Fruit fly (Drosophila melanogaster) S2 (cell line): ENCODE measurements around the gene CG10996.

Experiments
- CG8478 ChIP-seq: fragments of >200 bp; optimal IDR thresholded peaks from 2 replicates; lab custom pipeline; 2018
- CTCF ChIP-seq, 2 experiments: fragments of >200 bp; optimal IDR thresholded peaks; 2 replicates each; lab custom pipeline; 2018

CG10996 gene

DNA sequence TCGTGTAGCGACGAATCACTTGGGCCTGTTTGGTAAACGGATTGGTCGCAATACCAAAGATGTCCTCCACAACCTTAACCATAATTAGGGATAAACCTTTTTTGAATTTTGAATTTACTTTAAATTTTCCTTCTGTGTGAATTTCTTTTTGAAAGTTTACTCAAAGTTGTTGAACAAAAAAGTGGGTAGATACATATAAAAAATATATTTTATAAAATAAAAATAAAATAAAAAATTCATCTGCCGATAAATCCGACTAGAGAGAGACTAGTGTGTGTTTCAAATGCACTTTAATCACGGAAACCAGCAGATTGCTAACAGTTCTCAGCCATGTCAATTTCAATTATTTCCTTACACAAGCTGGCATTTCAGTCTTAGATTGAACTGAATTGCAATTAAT, at the start of gene CG10996:
TSS of gene CG10996 (minus strand) at position 101 of the 400 bp plus-strand sequence.
- TF ChIP-seq CTCF (optimal IDR thresholded peaks at IDR 0.05; lab: Kevin White, UChicago) (no peak), CG8478 (lab: Kevin White, UChicago) (no peak)

DNA sequence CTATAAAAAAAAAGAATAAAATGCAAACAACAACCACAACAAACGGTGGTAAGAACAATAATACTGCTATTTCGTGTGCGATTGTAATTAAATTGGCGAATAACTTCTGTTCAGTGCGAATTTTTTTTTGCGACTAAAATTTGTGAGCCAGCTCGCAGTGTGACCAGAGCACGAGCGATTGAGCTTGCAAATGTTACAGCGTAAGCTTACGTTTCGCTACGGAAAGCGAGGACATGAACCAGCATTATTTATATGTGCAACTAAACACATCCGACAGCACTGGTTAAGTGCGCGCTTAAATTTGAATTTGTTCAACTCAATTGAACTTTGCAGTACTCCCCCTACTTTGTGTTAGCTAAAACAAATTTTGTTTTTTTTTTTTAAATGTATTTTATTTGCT, 48.3 kb upstream of the CG10996 start, which contains the start of gene AMPdeam:
TSS of gene AMPdeam (minus strand) at position 139 of the 400 bp plus-strand sequence.
- TF ChIP-seq CG8478 (lab: Kevin White, UChicago) (no peak), CTCF (optimal IDR thresholded peaks at IDR 0.05; lab: Kevin White, UChicago) (peak in 1 of 2 experiments; percentile 25)

DNA sequence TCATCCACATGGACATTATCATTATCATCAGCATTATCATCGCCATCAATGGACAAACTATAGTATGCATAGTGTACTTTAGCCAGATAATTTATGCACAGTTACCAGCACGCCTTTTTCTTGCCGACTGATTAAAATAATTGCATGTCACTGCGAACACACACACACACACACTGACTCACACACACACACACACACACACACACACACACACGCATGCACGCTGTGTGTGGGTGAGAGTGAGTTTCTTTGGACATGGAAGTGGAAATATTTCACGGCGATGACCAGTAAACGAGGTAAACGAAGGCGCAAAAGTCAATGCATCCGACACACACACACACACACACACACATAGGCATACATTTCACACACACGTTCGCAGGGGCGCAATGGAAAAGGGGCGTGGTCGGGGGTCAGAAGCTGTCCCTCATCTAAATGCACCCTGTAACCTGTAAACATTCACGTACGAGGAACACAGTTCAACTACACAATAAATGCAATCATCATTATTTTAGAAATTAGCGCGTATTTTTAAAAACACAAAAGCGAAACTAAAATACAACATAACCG, 47.0 kb upstream of the CG10996 start:
- TF ChIP-seq CG8478 (lab: Kevin White, UChicago) (no peak), CTCF (optimal IDR thresholded peaks at IDR 0.05; lab: Kevin White, UChicago) (no peak)

DNA sequence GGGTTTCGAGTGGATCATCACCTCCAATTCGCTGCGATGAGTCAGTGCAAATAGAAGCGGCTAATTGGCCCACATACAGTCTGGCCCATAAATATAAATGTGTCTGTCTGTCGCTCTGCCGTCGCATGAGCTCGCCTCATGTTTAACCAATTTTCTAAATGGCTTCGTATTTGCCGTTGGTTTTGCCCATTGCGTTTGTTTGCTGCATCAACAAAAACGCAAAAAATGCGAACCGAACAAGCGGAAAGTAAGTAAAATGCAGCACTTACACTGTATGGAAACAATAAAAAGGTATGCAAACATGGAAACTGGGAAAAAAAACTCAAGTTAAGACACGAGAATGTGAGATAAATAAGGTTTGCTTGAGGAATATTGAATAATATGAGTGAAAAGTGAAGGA, 46.0 kb upstream of the CG10996 start:
- TF ChIP-seq CTCF (optimal IDR thresholded peaks at IDR 0.05; lab: Kevin White, UChicago) = no peak
- no peak for TF ChIP-seq CG8478 (lab: Kevin White, UChicago)

DNA sequence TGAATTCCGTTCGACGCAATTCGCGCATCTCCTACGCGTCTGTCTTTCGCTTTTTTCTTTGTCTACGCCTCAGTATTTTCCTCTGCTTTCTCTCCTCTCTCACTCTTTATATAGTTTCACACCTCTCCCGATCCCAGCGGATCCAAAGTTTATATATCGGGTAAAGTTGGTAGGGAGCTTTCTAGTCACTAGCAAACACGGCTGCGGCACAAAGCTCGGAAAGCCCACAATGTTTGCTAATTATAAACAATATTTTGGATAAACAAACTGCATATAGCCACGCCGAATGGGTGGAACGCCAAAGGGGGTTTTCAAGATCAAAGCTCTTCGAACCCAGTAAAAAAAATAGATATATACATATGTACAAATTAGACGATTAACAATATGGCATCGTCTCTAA, 42.6 kb upstream of the CG10996 start:
- TF ChIP-seq CG8478 (lab: Kevin White, UChicago) (no peak), CTCF (optimal IDR thresholded peaks at IDR 0.05; lab: Kevin White, UChicago) (no peak)

DNA sequence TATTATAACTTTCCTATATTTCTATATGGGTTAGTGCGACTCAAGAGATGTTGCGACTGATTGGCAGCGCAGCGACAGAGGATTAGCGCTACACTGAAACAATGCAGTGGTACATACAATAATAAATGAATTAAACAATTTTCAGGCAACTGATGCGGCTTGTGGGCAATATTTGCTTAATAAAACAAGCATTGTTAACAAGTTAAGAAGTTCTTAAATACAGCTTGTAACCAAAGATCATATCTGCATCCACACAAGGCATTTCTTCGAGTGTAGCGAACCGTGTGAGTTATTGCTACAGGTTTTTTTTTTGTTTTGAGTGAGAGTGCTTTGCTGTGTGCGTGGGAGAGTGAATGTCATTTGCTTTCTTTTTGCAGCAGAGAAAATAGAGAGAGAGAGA, 41.5 kb upstream of the CG10996 start:
- no peak for TF ChIP-seq CTCF (optimal IDR thresholded peaks at IDR 0.05; lab: Kevin White, UChicago)
- TF ChIP-seq CG8478 (lab: Kevin White, UChicago) = no peak

DNA sequence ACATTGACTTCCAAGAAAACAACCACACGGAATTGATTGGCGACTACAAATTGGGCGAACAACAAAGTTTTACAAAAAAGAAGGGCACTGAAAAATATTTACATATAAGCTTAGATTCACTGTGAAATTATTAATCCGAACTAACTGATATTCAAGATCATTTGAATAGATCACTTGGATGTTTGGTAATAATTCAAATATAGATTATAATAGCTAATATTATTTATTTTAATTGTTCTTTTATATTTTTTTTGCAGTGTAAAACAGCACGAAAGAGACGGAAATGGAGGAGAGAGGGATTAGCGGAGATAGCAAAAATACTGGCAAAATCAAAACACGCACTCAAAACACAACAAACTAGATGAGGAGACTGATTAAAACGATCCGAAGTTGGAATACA, 40.8 kb upstream of the CG10996 start:
- TF ChIP-seq CTCF (optimal IDR thresholded peaks at IDR 0.05; lab: Kevin White, UChicago) (no peak), CG8478 (lab: Kevin White, UChicago) (no peak)

DNA sequence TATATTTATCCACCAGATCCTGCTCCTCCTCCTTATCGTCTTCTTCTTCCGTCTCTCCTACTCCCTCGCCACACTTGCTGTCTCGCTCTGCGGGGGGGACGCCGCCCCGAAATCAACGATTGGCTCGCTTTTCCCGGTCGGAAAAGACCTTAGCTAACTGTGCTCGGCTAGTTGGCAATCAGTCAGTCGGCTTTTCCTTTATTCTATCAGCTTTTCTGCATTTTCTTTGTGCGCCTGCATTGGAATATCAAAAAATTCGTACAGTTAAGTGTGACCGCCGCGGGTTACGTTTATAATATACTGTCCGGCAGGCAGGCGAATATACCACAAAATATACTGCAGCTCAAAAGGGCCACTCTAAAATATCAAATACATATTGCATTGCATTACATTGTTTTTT, 32.6 kb upstream of the CG10996 start, which contains the start of gene jub:
TSS of gene jub (minus strand) at position 289 of the 400 bp plus-strand sequence.
- no peak for TF ChIP-seq CG8478 (lab: Kevin White, UChicago)
- TF ChIP-seq CTCF (optimal IDR thresholded peaks at IDR 0.05; lab: Kevin White, UChicago) = no peak

DNA sequence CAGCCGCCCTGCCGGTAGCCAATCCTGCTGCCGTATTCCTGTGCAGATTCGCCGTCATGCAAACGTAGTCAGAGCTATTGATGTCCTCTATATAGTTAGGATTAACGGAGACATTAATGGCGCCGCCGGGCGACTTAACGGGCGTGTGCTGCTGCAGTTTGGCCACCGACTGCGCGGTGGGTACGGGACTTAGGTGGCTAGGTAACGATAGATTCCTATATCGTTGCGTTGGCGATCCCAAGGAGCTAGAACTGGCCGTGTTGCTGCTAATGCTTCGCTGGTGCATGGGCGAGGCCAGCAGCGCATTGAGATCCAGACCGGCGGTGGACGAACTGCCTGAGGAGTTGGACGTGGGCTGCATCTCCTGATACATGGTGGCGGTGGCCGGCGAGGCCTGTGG, 31.4 kb upstream of the CG10996 start:
- no peak for TF ChIP-seq CG8478 (lab: Kevin White, UChicago)
- no peak for TF ChIP-seq CTCF (optimal IDR thresholded peaks at IDR 0.05; lab: Kevin White, UChicago)

DNA sequence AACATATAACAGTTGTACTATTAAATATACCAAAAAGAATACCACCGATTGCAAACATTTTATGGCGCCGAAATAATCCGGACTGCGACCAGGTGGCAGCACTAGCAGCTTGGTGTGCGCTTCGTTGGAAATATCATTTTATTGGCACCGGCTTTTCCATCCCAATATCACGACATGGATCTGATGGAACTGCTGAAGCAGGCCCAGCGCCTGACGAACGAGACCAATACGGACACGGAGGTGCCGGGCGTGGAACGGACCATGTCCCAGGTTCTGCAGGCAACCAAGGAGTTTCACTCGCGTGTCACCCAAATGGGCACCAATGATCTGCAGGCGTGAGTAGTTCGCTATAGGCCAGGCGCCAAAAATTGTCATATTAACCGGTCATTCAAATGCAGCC, 25.3 kb upstream of the CG10996 start, which contains the start of gene Nup93-1:
TSS of gene Nup93-1 (plus strand) at position 74 of the 400 bp plus-strand sequence.
- no peak for TF ChIP-seq CG8478 (lab: Kevin White, UChicago)

DNA sequence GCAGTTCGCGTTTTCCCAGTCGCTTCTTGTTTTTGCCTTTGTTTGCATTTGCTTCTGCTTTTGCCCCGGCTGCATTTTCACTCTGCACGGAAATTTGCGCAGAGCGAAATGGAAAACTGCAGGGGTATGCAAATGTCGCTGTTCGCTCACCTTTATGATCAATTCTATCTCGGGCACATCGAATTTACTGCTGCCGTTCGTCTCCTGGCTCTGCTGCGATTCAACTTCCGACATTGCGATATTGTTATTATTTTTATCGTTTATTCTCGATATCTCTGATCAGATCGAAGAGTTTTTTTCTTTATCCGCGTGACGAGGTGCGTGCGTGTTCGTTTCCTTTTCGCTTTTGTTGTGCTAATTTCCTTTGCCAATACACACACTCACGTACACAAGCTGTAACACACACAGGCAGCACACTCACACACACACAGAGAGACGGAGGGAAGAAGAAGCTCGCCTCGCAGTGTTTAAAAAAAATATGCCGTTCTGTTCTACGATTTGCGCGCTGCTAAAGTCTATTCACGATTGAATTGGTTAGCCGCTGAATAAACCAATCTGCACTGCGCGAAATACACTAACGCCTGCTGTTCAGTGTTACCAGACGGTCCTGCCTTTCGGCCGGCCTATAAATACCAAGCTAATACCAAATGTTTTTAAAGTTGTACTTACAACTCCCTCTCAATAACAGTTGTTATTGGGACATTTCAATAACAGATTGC, 24.5 kb upstream of the CG10996 start, which contains the start of gene Clic:
TSS of gene Clic (minus strand) at position 533 of the 719 bp plus-strand sequence.
- TF ChIP-seq CG8478 (lab: Kevin White, UChicago) (no peak), CTCF (optimal IDR thresholded peaks at IDR 0.05; lab: Kevin White, UChicago) (no peak)

DNA sequence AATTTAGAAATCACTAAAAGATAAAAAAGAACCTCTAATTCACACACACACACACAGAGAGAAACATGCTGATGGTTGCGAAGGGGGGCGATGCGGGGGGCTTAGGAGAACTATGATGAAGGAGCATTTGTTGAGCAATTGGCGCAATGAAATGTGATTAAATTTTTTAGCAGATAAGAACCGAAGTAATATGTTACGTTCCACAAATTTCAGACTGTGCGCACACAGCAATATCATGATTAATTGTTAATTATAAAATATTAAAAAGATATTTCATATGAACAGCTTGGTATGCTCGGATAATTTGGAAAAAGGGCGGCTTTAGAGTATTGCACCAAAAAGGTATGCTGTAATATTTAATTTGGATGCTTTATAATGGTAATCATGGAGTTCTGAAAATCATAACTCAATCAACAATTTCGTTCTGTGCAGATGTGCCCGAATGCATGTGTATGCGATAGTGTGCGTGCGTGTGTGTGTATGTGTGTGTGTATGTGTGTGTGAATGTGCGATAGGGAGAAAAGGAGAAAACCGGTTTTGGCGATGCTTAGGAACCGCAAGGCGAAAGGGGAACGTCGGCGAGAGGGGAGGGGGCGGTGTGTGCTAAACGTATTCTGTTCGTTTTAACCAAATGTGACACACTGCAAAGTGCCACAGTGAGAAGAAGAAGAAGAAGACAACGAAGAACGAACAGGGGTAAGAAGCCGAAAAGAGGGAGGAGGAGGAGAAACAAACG, 23.8 kb upstream of the CG10996 start:
- TF ChIP-seq CG8478 (lab: Kevin White, UChicago) = no peak

DNA sequence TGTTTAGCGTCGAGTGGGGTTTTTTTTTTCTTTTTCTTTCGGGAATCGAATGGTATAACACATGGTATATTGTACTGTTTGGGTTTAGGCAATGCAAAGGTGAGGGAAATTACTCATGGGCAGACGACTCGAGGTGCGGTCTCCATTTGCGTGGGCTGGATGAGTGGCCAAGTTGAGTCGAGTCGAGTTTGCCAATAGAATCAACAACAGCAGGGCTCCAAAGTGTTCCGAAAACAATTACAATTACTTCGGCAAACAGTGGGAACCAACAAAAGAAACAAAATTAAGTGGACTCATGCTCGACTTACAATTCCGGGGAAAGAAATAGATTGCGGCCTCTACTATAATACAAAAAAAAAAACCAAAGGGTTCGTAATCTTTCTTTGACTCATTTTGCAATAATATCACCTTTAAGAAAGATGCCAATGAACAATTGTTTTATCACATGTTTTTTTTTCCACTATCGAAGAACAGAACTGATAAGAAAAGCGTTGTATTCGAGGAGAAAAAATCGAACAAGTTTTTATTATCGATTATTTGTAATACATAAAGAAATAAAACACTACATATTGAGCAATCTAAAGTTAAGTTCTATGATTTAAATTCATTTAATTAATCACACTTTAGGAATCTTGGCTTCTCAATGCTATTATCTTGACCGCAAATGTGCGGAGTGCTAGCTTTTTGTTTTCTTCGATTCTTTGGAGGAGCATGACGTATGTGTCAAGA, 23.0 kb upstream of the CG10996 start:
- no peak for TF ChIP-seq CG8478 (lab: Kevin White, UChicago)

DNA sequence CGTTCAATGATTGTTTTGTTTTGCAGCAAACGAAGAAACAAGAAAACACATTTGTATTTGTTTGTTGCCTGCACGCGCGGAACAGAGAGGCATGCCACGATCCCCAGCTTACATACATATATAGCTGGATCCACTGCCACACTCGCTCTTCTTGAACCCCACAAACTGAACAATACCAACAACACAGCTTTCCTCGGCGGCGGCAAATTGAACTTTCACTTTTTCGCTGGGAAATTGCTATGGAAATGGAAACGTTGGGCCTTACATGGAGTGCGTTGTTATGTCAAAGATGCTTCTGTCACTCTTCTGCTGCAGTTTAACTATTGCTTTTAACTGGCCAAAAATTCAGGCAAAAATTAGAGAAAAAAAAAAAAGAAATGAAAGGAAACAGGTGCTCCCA, 22.2 kb upstream of the CG10996 start:
- no peak for TF ChIP-seq CTCF (optimal IDR thresholded peaks at IDR 0.05; lab: Kevin White, UChicago)
- TF ChIP-seq CG8478 (lab: Kevin White, UChicago) = no peak
